Fruit fly (Drosophila melanogaster): ENCODE measurements around the gene Egfrap.

dm6 chr3L:5987637-5988036, 37.2 kb upstream of the Egfrap start:
- TF ChIP-seq CG1620 (GFP tag; optimal IDR thresholded peaks at IDR 0.05) (no peak), CG11617 (GFP tag; optimal IDR thresholded peaks at IDR 0.05) (no peak), ovo (GFP tag; optimal IDR thresholded peaks at IDR 0.05) (no peak), toe (GFP tag; optimal IDR thresholded peaks at IDR 0.05) (no peak), pad (GFP tag; optimal IDR thresholded peaks at IDR 0.05) (no peak), CG14711 (tag; optimal IDR thresholded peaks at IDR 0.05) (no peak), CG12768 (GFP tag; optimal IDR thresholded peaks at IDR 0.05) (no peak), kay (GFP tag; ENCODE audit: borderline replicate concordance) (no peak)
